Worm (Caenorhabditis elegans): ENCODE results near the gene sulp-2.

The sulp-2 gene

ce11 chrX:5605049-5605448 is 5.9 kb upstream of the sulp-2 start:
- TF ChIP-seq zag-1 (tag; optimal IDR thresholded peaks at IDR 0.05) (no peak), nhr-85 (tag) (peak; percentile 49), snpc-4 (tag; optimal IDR thresholded peaks at IDR 0.05) (no peak), nhr-20 (tag; optimal IDR thresholded peaks at IDR 0.05) (no peak), elt-2 (tag; optimal IDR thresholded peaks at IDR 0.05) (no peak), pag-3 (tag; optimal IDR thresholded peaks at IDR 0.05; ENCODE audit: borderline replicate concordance, insufficient read depth) (no peak), nhr-12 (tag; optimal IDR thresholded peaks at IDR 0.05) (no peak), aha-1 (tag; optimal IDR thresholded peaks at IDR 0.05) (no peak), mep-1 (tag; optimal IDR thresholded peaks at IDR 0.05) (no peak), ceh-90 (tag; optimal IDR thresholded peaks at IDR 0.05) (no peak), ztf-4 (tag; optimal IDR thresholded peaks at IDR 0.05) (no peak), vab-15 (tag; optimal IDR thresholded peaks at IDR 0.05) (no peak), nhr-76 (tag; optimal IDR thresholded peaks at IDR 0.05) (no peak), ceh-63 (GFP tag; optimal IDR thresholded peaks at IDR 0.05) (no peak), blmp-1 (tag; optimal IDR thresholded peaks at IDR 0.05) (peak; percentile 81), sox-4 (tag; optimal IDR thresholded peaks at IDR 0.05) (no peak), sup-37 (GFP tag; optimal IDR thresholded peaks at IDR 0.05) (no peak), C16A3.4 (tag; optimal IDR thresholded peaks at IDR 0.05) (no peak), xbp-1 (tag; optimal IDR thresholded peaks at IDR 0.05) (no peak), pax-3 (tag; optimal IDR thresholded peaks at IDR 0.05) (no peak), elt-3 (tag; optimal IDR thresholded peaks at IDR 0.05) (peak in 2 of 6 experiments; percentile 45 to 70), F16B12.6 (tag; optimal IDR thresholded peaks at IDR 0.05) (no peak), zip-4 (GFP tag; optimal IDR thresholded peaks at IDR 0.05) (no peak)

ce11 chrX:5603338-5603816 is 4.2 kb upstream of the sulp-2 start, which contains the start of gene F14D12.1:
Gene F14D12.1 (plus strand): TSS chrX:5603766.
- TF ChIP-seq unc-98 (GFP tag; IDR thresholded peaks at IDR 0.05) (no peak), irx-1 (tag; optimal IDR thresholded peaks at IDR 0.05) (no peak), hlh-4 (tag; optimal IDR thresholded peaks at IDR 0.05) (no peak), unc-62 (GFP tag; optimal IDR thresholded peaks at IDR 0.05) (no peak), dpl-1 (GFP tag; optimal IDR thresholded peaks at IDR 0.05) (no peak), C04F5.9 (tag; optimal IDR thresholded peaks at IDR 0.05) (no peak), nhr-71 (tag; optimal IDR thresholded peaks at IDR 0.05) (peak; percentile 59), unc-130 (tag; optimal IDR thresholded peaks at IDR 0.05) (peak; percentile 20), tbx-2 (tag; optimal IDR thresholded peaks at IDR 0.05) (peak; percentile 29), pqm-1 (tag; optimal IDR thresholded peaks at IDR 0.05) (no peak), nhr-85 (tag) (peak; percentile 94), lin-39 (tag; optimal IDR thresholded peaks at IDR 0.05) (no peak), Y116A8C.19 (tag; optimal IDR thresholded peaks at IDR 0.05; ENCODE audit: borderline replicate concordance) (no peak), sup-37 (GFP tag; optimal IDR thresholded peaks at IDR 0.05) (no peak), sox-4 (tag; optimal IDR thresholded peaks at IDR 0.05) (no peak), hlh-17 (GFP tag; optimal IDR thresholded peaks at IDR 0.05; ENCODE audit: borderline replicate concordance) (no peak), sptf-1 (tag; optimal IDR thresholded peaks at IDR 0.05) (no peak), nhr-20 (tag; optimal IDR thresholded peaks at IDR 0.05) (peak; percentile 70), pax-3 (tag; optimal IDR thresholded peaks at IDR 0.05) (no peak), elt-3 (tag; optimal IDR thresholded peaks at IDR 0.05) (peak in 4 of 6 experiments; percentile 47 to 90 (median 86)), ceh-82 (tag; optimal IDR thresholded peaks at IDR 0.05) (no peak), lin-14 (GFP tag; optimal IDR thresholded peaks at IDR 0.05) (peak; percentile 69), fkh-4 (tag; optimal IDR thresholded peaks at IDR 0.05; ENCODE audit: borderline replicate concordance) (no peak), nhr-28 (tag; optimal IDR thresholded peaks at IDR 0.05) (no peak), vab-15 (tag; optimal IDR thresholded peaks at IDR 0.05) (no peak), fkh-10 (GFP tag; optimal IDR thresholded peaks at IDR 0.05) (no peak), efl-1 (optimal IDR thresholded peaks at IDR 0.05) (no peak), efl-1 (GFP tag; optimal IDR thresholded peaks at IDR 0.05 in 1 of 2) (no peak), tlp-1 (tag; optimal IDR thresholded peaks at IDR 0.05) (no peak), zip-4 (GFP tag; optimal IDR thresholded peaks at IDR 0.05) (no peak), ceh-90 (tag; optimal IDR thresholded peaks at IDR 0.05) (no peak), F16B12.6 (tag; optimal IDR thresholded peaks at IDR 0.05) (no peak), nhr-11 (tag; optimal IDR thresholded peaks at IDR 0.05) (no peak), C34B4.2 (tag; optimal IDR thresholded peaks at IDR 0.05) (no peak), pag-3 (tag; optimal IDR thresholded peaks at IDR 0.05; ENCODE audit: borderline replicate concordance, insufficient read depth) (no peak), ceh-63 (GFP tag; optimal IDR thresholded peaks at IDR 0.05) (no peak), mab-9 (GFP tag; IDR thresholded peaks at IDR 0.05) (no peak), skn-1 (tag; optimal IDR thresholded peaks at IDR 0.05) (no peak), nhr-76 (tag; optimal IDR thresholded peaks at IDR 0.05) (no peak), jun-1 (tag; optimal IDR thresholded peaks at IDR 0.05) (no peak), rnt-1 (tag; optimal IDR thresholded peaks at IDR 0.05) (no peak)

All from whole organism, L1 larva.